Fruit fly (Drosophila melanogaster) whole organism, wandering third instar larva: ENCODE results near the gene CG15263.
A peak's percentile ranks its signal among the peaks of the same experiment; 100 is the strongest.

ENCODE experiments used
- Abd-B ChIP-seq: fragments of >200 bp; optimal IDR thresholded peaks from 2 replicates; lab custom pipeline; 2017; ENCODE audit warnings: missing biosample characterization, missing genetic modification characterization
- CG32264 ChIP-seq: fragments of 200-800 bp; sonication (Bioruptor generic); optimal IDR thresholded peaks from 2 replicates; lab custom pipeline; 2016; ENCODE audit warnings: missing biosample characterization, missing genetic modification characterization
- CrebA ChIP-seq: fragments of 200-800 bp; sonication (Bioruptor generic); optimal IDR thresholded peaks from 2 replicates; lab custom pipeline; 2016; ENCODE audit warnings: missing biosample characterization, mild to moderate bottlenecking, missing genetic modification characterization, borderline replicate concordance
- Dif ChIP-seq: fragments of 200-275, 200-300 bp; sonication (Bioruptor generic); optimal IDR thresholded peaks from 2 replicates; lab custom pipeline; 2018; ENCODE audit warnings: missing biosample characterization, missing genetic modification characterization; ENCODE audit not compliant: partially characterized antibody
- GATAd ChIP-seq: sonication (Bioruptor generic); optimal IDR thresholded peaks from 2 replicates; lab custom pipeline; 2016; ENCODE audit warnings: missing biosample characterization, missing genetic modification characterization
- HLH106 ChIP-seq: fragments of 200-800 bp; optimal IDR thresholded peaks from 3 replicates; lab custom pipeline; 2019; ENCODE audit warnings: missing biosample characterization, mild to moderate bottlenecking, missing genetic modification characterization, moderate library complexity
- Hnf4 ChIP-seq: fragments of 200-800 bp; sonication (Bioruptor generic); optimal IDR thresholded peaks from 2 replicates; lab custom pipeline; 2016; ENCODE audit warnings: missing biosample characterization, mild to moderate bottlenecking, missing genetic modification characterization
- Hr78 ChIP-seq: fragments of >200 bp; optimal IDR thresholded peaks from 2 replicates; lab custom pipeline; 2017; ENCODE audit warnings: missing biosample characterization, missing genetic modification characterization
- Hr83 ChIP-seq: fragments of 200-300 bp; sonication (Bioruptor generic); optimal IDR thresholded peaks from 2 replicates; lab custom pipeline; 2016; ENCODE audit warnings: missing biosample characterization, mild to moderate bottlenecking, missing genetic modification characterization, moderate library complexity; ENCODE audit not compliant: poor library complexity, severe bottlenecking
- Jra ChIP-seq: sonication (Bioruptor generic); optimal IDR thresholded peaks from 2 replicates; lab custom pipeline; 2016; ENCODE audit warnings: missing biosample characterization, missing genetic modification characterization
- Mio ChIP-seq: sonication (Bioruptor generic); optimal IDR thresholded peaks from 2 replicates; lab custom pipeline; 2016; ENCODE audit warnings: missing biosample characterization, missing genetic modification characterization
- Myc ChIP-seq: fragments of >200 bp; optimal IDR thresholded peaks from 2 replicates; lab custom pipeline; 2017
- N ChIP-seq: fragments of >200 bp; optimal IDR thresholded peaks from 2 replicates; lab custom pipeline; 2018; ENCODE audit warnings: missing biosample characterization, missing external identifiers, missing genetic modification characterization
- OdsH ChIP-seq: fragments of 200-800 bp; sonication (Bioruptor generic); optimal IDR thresholded peaks from 2 replicates; lab custom pipeline; 2016; ENCODE audit warnings: missing biosample characterization, mild to moderate bottlenecking, missing genetic modification characterization
- Rel ChIP-seq, 2 experiments: fragments of 200-800 bp; sonication (Bioruptor generic) in 1 of 2; optimal IDR thresholded peaks; 2 replicates in 1 of 2; 3 replicates in 1 of 2; lab custom pipeline; 2016 to 2019; ENCODE audit warnings: mild to moderate bottlenecking in 2 of 2, missing biosample characterization in 2 of 2, missing genetic modification characterization in 2 of 2, moderate library complexity in 1 of 2
- Sp1 ChIP-seq: fragments of 200-800 bp; sonication (Bioruptor generic); optimal IDR thresholded peaks from 3 replicates; lab custom pipeline; 2019; ENCODE audit warnings: missing biosample characterization, mild to moderate bottlenecking, missing genetic modification characterization, moderate library complexity
- brk ChIP-seq: fragments of 200-800 bp; sonication (Bioruptor generic); optimal IDR thresholded peaks from 2 replicates; lab custom pipeline; 2016; ENCODE audit warnings: missing biosample characterization, mild to moderate bottlenecking, missing genetic modification characterization
- dl ChIP-seq, 2 experiments: fragments of 175-275, 200-275 bp in 1 of 2; fragments of 200-275 bp in 1 of 2; sonication (Bioruptor generic); optimal IDR thresholded peaks; lab custom pipeline; 2018; ENCODE audit warnings: mild to moderate bottlenecking in 2 of 2, missing biosample characterization in 2 of 2, missing genetic modification characterization in 2 of 2, moderate library complexity in 2 of 2; ENCODE audit not compliant: partially characterized antibody in 2 of 2, insufficient read depth in 1 of 2
- dmrt93B ChIP-seq: fragments of 200-800 bp; sonication (Bioruptor generic); optimal IDR thresholded peaks from 2 replicates; lab custom pipeline; 2018; ENCODE audit warnings: missing biosample characterization, mild to moderate bottlenecking, missing genetic modification characterization
- dsf ChIP-seq: sonication (Bioruptor generic); optimal IDR thresholded peaks from 2 replicates; lab custom pipeline; 2016; ENCODE audit warnings: missing biosample characterization, missing genetic modification characterization, borderline replicate concordance
- ey ChIP-seq: fragments of 200-800 bp; sonication (Bioruptor generic); optimal IDR thresholded peaks from 2 replicates; lab custom pipeline; 2016; ENCODE audit warnings: missing biosample characterization, missing genetic modification characterization
- fru ChIP-seq: fragments of 200-800 bp; sonication (Bioruptor generic); optimal IDR thresholded peaks from 3 replicates; lab custom pipeline; 2016; ENCODE audit warnings: missing biosample characterization, mild to moderate bottlenecking, missing genetic modification characterization
- h ChIP-seq: fragments of 200-800 bp; sonication (Bioruptor generic); optimal IDR thresholded peaks from 3 replicates; lab custom pipeline; 2016; ENCODE audit warnings: missing biosample characterization, mild to moderate bottlenecking, missing genetic modification characterization
- lola ChIP-seq: fragments of >200 bp; optimal IDR thresholded peaks from 2 replicates; lab custom pipeline; 2017; ENCODE audit warnings: missing biosample characterization, missing genetic modification characterization
- psq ChIP-seq: fragments of 200-800 bp; sonication (Bioruptor generic); optimal IDR thresholded peaks from 3 replicates; lab custom pipeline; 2017; ENCODE audit warnings: missing biosample characterization, mild to moderate bottlenecking, missing genetic modification characterization, moderate library complexity
- rgr ChIP-seq: fragments of 200-800 bp; sonication (Bioruptor generic); optimal IDR thresholded peaks from 3 replicates; lab custom pipeline; 2016; ENCODE audit warnings: missing biosample characterization, mild to moderate bottlenecking, missing genetic modification characterization
- sage ChIP-seq: fragments of 200-800 bp; sonication (Bioruptor generic); optimal IDR thresholded peaks from 2 replicates; lab custom pipeline; 2016; ENCODE audit warnings: missing biosample characterization, mild to moderate bottlenecking, missing genetic modification characterization
- sv ChIP-seq: fragments of 200-800 bp; sonication (Bioruptor generic); optimal IDR thresholded peaks from 3 replicates; lab custom pipeline; 2016; ENCODE audit warnings: missing biosample characterization, missing genetic modification characterization
- tai ChIP-seq: sonication (Bioruptor generic); optimal IDR thresholded peaks from 2 replicates; lab custom pipeline; 2016; ENCODE audit warnings: missing biosample characterization, missing genetic modification characterization
- woc ChIP-seq: sonication (Bioruptor generic); optimal IDR thresholded peaks from 2 replicates; lab custom pipeline; 2016; ENCODE audit warnings: missing biosample characterization, mild to moderate bottlenecking, missing genetic modification characterization

The CG15263 gene

dm6 chr2L:15306802-15307201 is 22.0 kb downstream of the CG15263 start:
- TF ChIP-seq sv (GFP tag; lab: Kevin White, UChicago) = no peak
- no peak for TF ChIP-seq rgr (GFP tag; lab: Kevin White, UChicago)
- TF ChIP-seq dsf = no peak
- no peak for TF ChIP-seq Sp1
- TF ChIP-seq HLH106 = no peak
- no peak for TF ChIP-seq Hnf4 (GFP tag; lab: Kevin White, UChicago)
- TF ChIP-seq dl (GFP tag; optimal IDR thresholded peaks at IDR 0.05; lab: Kevin White, UChicago; ENCODE audit: insufficient read depth in 1 of 2, partially characterized antibody in 2 of 2) = no peak
- no peak for TF ChIP-seq Hr83 (GFP tag; lab: Kevin White, UChicago)

DNA sequence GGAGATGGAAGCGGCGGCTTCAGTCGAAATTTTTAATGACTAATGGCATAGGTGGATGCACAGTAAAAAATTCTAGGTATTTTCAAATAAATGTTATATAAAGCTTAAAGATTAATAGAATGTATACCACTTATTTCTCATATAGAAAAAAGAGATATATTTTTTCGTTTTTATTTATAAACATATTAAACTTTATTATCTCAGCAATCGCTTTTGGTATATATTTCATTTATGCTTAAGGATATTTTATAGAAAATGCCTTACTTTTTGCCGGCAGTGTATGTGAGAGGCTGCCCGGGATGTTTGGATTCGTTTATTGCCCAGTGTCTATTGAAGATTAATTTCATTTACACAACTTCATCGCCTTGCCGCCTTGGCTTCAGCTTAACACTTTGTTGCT is 30.1 kb downstream of the CG15263 start:
- TF ChIP-seq OdsH = no peak
- TF ChIP-seq HLH106 = peak; percentile 12
- TF ChIP-seq rgr (GFP tag; lab: Kevin White, UChicago) = no peak
- no peak for TF ChIP-seq Abd-B (GFP tag; lab: Kevin White, UChicago)
- no peak for TF ChIP-seq brk (GFP tag; lab: Kevin White, UChicago)
- TF ChIP-seq Rel (GFP tag; optimal IDR thresholded peaks at IDR 0.05; lab: Kevin White, UChicago) = no peak
- no peak for TF ChIP-seq Rel (tag; optimal IDR thresholded peaks at IDR 0.05; lab: Kevin White, UChicago)
- no peak for TF ChIP-seq GATAd
- TF ChIP-seq CrebA (GFP tag; lab: Kevin White, UChicago) = no peak
- peak; percentile 4 for TF ChIP-seq h (GFP tag; lab: Kevin White, UChicago)
- no peak for TF ChIP-seq sv (GFP tag; lab: Kevin White, UChicago)
- TF ChIP-seq N = no peak
- TF ChIP-seq CG32264 = no peak
- no peak for TF ChIP-seq Myc (lab: Kevin White, UChicago)
- TF ChIP-seq lola = no peak

DNA sequence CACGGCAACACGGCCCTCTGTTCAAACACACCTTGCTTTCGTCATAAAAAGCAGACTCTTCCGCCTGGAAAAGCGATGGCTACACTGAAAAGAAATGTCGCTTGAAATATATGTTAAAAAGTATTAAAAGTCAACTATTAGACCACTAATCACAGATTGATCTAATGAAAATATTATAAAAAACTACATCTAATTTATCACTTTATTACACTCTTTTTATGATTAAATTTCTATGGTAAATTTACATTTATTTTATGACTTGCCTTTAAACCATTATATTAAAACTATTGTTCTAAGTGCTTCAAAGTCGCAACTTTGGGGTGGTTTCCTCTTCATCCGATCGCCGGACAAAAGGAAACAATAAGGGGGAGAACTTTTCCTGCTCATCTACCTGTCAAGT is 31.6 kb downstream of the CG15263 start:
- no peak for TF ChIP-seq psq
- no peak for TF ChIP-seq ey (GFP tag; lab: Kevin White, UChicago)
- no peak for TF ChIP-seq Hnf4 (GFP tag; lab: Kevin White, UChicago)
- TF ChIP-seq woc (GFP tag; lab: Kevin White, UChicago) = no peak

- TF ChIP-seq Myc (lab: Kevin White, UChicago) = no peak
- TF ChIP-seq Abd-B (GFP tag; lab: Kevin White, UChicago) = no peak
- no peak for TF ChIP-seq h (GFP tag; lab: Kevin White, UChicago)
- no peak for TF ChIP-seq lola
- no peak for TF ChIP-seq fru
- no peak for TF ChIP-seq GATAd
- no peak for TF ChIP-seq tai (GFP tag; lab: Kevin White, UChicago)
- no peak for TF ChIP-seq dsf
- no peak for TF ChIP-seq sv (GFP tag; lab: Kevin White, UChicago)
- no peak for TF ChIP-seq CrebA (GFP tag; lab: Kevin White, UChicago)
- TF ChIP-seq ey (GFP tag; lab: Kevin White, UChicago) = no peak
- TF ChIP-seq N = no peak
- TF ChIP-seq Jra (GFP tag; lab: Kevin White, UChicago) = no peak
- TF ChIP-seq Hnf4 (GFP tag; lab: Kevin White, UChicago) = no peak
- no peak for TF ChIP-seq Mio (GFP tag; lab: Kevin White, UChicago)
- no peak for TF ChIP-seq sage (GFP tag; lab: Kevin White, UChicago)
- no peak for TF ChIP-seq Dif (GFP tag; lab: Kevin White, UChicago)
- TF ChIP-seq psq = no peak
- TF ChIP-seq Hr78 (GFP tag; lab: Kevin White, UChicago) = no peak
Observed at dm6 chr2L:15318801-15319200, 34.0 kb downstream of the CG15263 start, which contains the start of gene nht. Gene nht, minus strand, starts transcription at chr2L:15318901.

DNA sequence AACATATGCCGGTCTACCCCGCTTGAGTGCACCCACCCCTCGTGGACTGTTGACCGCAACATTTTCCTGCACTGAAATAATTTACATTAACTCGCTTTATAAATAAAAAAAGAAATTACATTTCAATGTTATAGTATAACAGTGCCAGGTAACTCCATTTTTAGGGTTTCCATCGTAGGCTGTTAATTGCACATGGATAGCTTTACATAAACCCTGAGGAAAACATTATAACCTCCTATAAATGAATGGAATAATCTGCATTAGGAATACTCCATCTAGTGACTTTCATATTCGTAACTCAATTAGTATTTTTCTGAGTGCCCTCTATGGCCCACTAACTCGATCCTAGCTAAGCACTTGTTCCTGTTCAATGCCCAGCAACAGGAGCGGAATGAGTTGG is 34.4 kb downstream of the CG15263 start:
- TF ChIP-seq Hr83 (GFP tag; lab: Kevin White, UChicago) = no peak
- TF ChIP-seq dmrt93B (GFP tag; lab: Kevin White, UChicago) = no peak
- TF ChIP-seq Dif (GFP tag; lab: Kevin White, UChicago) = no peak
- TF ChIP-seq h (GFP tag; lab: Kevin White, UChicago) = no peak
- no peak for TF ChIP-seq CG32264
